Worm (Caenorhabditis elegans) whole organism, late embryonic: ENCODE data around the gene sel-15.

Experiments used
- ceh-31 ChIP-seq: sonication (generic microtip); optimal IDR thresholded peaks from 2 replicates; lab custom pipeline; 2016; ENCODE audit warnings: missing genetic modification characterization, missing compliant biosample characterization
- pha-4 ChIP-seq: fragments of 150-350 bp; optimal IDR thresholded peaks from 2 replicates; lab custom pipeline; 2018; ENCODE audit warnings: missing biosample characterization, missing genetic modification reagents, missing genetic modification characterization
- pros-1 ChIP-seq: fragments of 150-350 bp; optimal IDR thresholded peaks from 2 replicates; lab custom pipeline; 2014; ENCODE audit warnings: missing biosample characterization, missing genetic modification reagents, missing genetic modification characterization
- syd-9 ChIP-seq: sonication (generic microtip); optimal IDR thresholded peaks from 2 replicates; lab custom pipeline; 2016; ENCODE audit warnings: mild to moderate bottlenecking, missing genetic modification characterization, moderate library complexity, missing compliant biosample characterization
- tbx-2 ChIP-seq: sonication (generic microtip); optimal IDR thresholded peaks from 2 replicates; lab custom pipeline; 2016; ENCODE audit warnings: missing genetic modification characterization, missing compliant biosample characterization

- TF ChIP-seq pros-1 (tag; lab: Kevin White, UChicago) (no peak), ceh-31 (tag; lab: Kevin White, UChicago) (no peak), pha-4 (tag; lab: Kevin White, UChicago) (no peak), tbx-2 (tag; lab: Kevin White, UChicago) (no peak), syd-9 (tag; lab: Kevin White, UChicago) (no peak)
Measured at ce11 chrIII:683318-683717, 13.0 kb downstream of the sel-15 start, which contains the start of gene W02B3.4.
